Worm (Caenorhabditis elegans): ENCODE measurements around the gene cdgs-1.

DNA sequence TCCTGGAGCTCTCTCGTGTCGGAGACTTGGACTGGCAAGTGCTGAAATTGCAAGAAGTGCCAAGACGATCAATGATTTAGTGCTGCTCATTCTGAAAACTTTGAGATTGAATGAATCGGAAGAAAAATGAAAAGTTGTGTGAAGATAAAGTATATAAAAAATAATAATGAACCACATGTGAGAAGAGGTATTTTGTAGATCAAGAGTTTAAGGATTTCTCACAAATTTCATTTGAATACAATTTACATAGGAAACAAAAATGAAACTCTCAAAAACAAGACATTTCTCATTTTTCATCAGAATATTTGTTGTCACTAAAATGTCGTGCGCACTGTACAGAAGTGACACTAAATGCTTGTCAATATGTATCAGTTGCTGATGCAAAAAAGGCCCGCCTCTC is 7.0 kb upstream of the cdgs-1 start, which contains the start of gene T14A8.2:
- TF ChIP-seq hnd-1 (tag; optimal IDR thresholded peaks at IDR 0.05) (no peak), sea-1 (GFP tag; conservative IDR thresholded peaks at IDR 0.05) (no peak), ama-1 (optimal IDR thresholded peaks at IDR 0.05) (no peak), pes-1 (GFP tag; IDR thresholded peaks at IDR 0.05) (no peak), hmg-4 (GFP tag; optimal IDR thresholded peaks at IDR 0.05) (no peak), aly-1 (tag; optimal IDR thresholded peaks at IDR 0.05) (no peak), B0310.2 (tag; optimal IDR thresholded peaks at IDR 0.05) (no peak)

All from whole organism, early embryonic.